Fruit fly (Drosophila melanogaster) whole organism, pupa: ENCODE results near the gene Ir20a.

Experiments
- CG10348 ChIP-seq: fragments of 200-800 bp; sonication (Bioruptor generic); IDR thresholded peaks from 2 replicates; pipeline ENCODE4 v1.3.6; 2022; ENCODE audit warnings: missing biosample characterization, missing genetic modification characterization
- CG12605 ChIP-seq: fragments of 200-800 bp; sonication (Bioruptor generic); IDR thresholded peaks from 2 replicates; pipeline ENCODE4 v1.3.6; 2022; ENCODE audit warnings: missing biosample characterization, missing genetic modification characterization
- CG13204 ChIP-seq: fragments of 200-800 bp; sonication (Bioruptor generic); optimal IDR thresholded peaks from 2 replicates; lab custom pipeline; 2018; ENCODE audit warnings: missing biosample characterization, mild to moderate bottlenecking, missing genetic modification characterization, moderate library complexity
- CG14655 ChIP-seq: fragments of 200-800 bp; sonication (Bioruptor generic); optimal IDR thresholded peaks from 3 replicates; lab custom pipeline; 2017; ENCODE audit warnings: mild to moderate bottlenecking, missing biosample characterization, missing genetic modification reagents, missing genetic modification characterization
- CG15710 ChIP-seq: fragments of 200-800 bp; sonication (Bioruptor generic); optimal IDR thresholded peaks from 2 replicates; lab custom pipeline; 2018; ENCODE audit warnings: missing biosample characterization, mild to moderate bottlenecking, missing genetic modification characterization, moderate library complexity
- CG17806 ChIP-seq: fragments of 200-800 bp; sonication (Bioruptor generic); optimal IDR thresholded peaks from 2 replicates; lab custom pipeline; 2018; ENCODE audit warnings: missing biosample characterization, mild to moderate bottlenecking, missing genetic modification characterization, moderate library complexity
- CG32121 ChIP-seq: fragments of 200-800 bp; sonication (Bioruptor generic); IDR thresholded peaks from 2 replicates; pipeline ENCODE4 v1.3.6; 2022; ENCODE audit warnings: missing biosample characterization, missing genetic modification characterization
- CG34367 ChIP-seq: fragments of 200-800 bp; sonication (Bioruptor generic); optimal IDR thresholded peaks from 2 replicates; lab custom pipeline; 2018; ENCODE audit warnings: missing biosample characterization, mild to moderate bottlenecking, missing genetic modification characterization
- CG4496 ChIP-seq: fragments of 200-800 bp; sonication (Bioruptor generic); IDR thresholded peaks from 3 replicates; pipeline ENCODE4 v1.3.6; 2022; ENCODE audit warnings: missing biosample characterization, missing genetic modification characterization
- CG8159 ChIP-seq: fragments of 200-800 bp; sonication (Bioruptor generic); optimal IDR thresholded peaks from 3 replicates; lab custom pipeline; 2018; ENCODE audit warnings: missing biosample characterization, mild to moderate bottlenecking, missing genetic modification characterization, moderate library complexity
- CG8301 ChIP-seq: fragments of 200-800 bp; sonication (Bioruptor generic); optimal IDR thresholded peaks from 2 replicates; lab custom pipeline; 2018; ENCODE audit warnings: missing biosample characterization, mild to moderate bottlenecking, missing genetic modification characterization
- CG9948 ChIP-seq: fragments of 200-800 bp; sonication (Bioruptor generic); optimal IDR thresholded peaks from 2 replicates; lab custom pipeline; 2018; ENCODE audit warnings: missing biosample characterization, mild to moderate bottlenecking, missing genetic modification characterization, moderate library complexity
- D1 ChIP-seq: fragments of 200-800 bp; sonication (Bioruptor generic); optimal IDR thresholded peaks from 2 replicates; lab custom pipeline; 2018; ENCODE audit warnings: missing biosample characterization, mild to moderate bottlenecking, missing genetic modification characterization, moderate library complexity
- EcR ChIP-seq: fragments of 200-800 bp; sonication (Bioruptor generic); optimal IDR thresholded peaks from 3 replicates; lab custom pipeline; 2019; ENCODE audit warnings: missing biosample characterization, missing genetic modification characterization, mild to moderate bottlenecking, moderate library complexity, missing genetic modification reagents
- Ets98B ChIP-seq: fragments of 200-800 bp; sonication (Bioruptor generic); IDR thresholded peaks from 2 replicates; pipeline ENCODE4 v1.3.6; 2022; ENCODE audit warnings: missing biosample characterization, missing genetic modification characterization
- Pif1A ChIP-seq: fragments of 200-800 bp; sonication (Bioruptor generic); optimal IDR thresholded peaks from 3 replicates; lab custom pipeline; 2016; ENCODE audit warnings: missing biosample characterization, missing genetic modification characterization
- Pif1B ChIP-seq: fragments of 200-800 bp; sonication (Bioruptor generic); optimal IDR thresholded peaks from 3 replicates; lab custom pipeline; 2016; ENCODE audit warnings: missing biosample characterization, missing genetic modification characterization
- Snoo ChIP-seq: fragments of 200-800 bp; sonication (Bioruptor generic); optimal IDR thresholded peaks from 3 replicates; lab custom pipeline; 2017; ENCODE audit warnings: missing biosample characterization, mild to moderate bottlenecking, missing genetic modification characterization, inconsistent platforms
- fd96Ca ChIP-seq: fragments of 200-800 bp; sonication (Bioruptor generic); IDR thresholded peaks from 3 replicates; pipeline ENCODE4 v1.3.6; 2022; ENCODE audit warnings: missing biosample characterization, missing genetic modification characterization
- gl ChIP-seq: fragments of 200-800 bp; sonication (Bioruptor generic); optimal IDR thresholded peaks from 2 replicates; lab custom pipeline; 2018; ENCODE audit warnings: missing biosample characterization, mild to moderate bottlenecking, missing genetic modification characterization
- rn ChIP-seq: fragments of 200-800 bp; sonication (Bioruptor generic); IDR thresholded peaks from 2 replicates; pipeline ENCODE4 v1.3.6; 2022; ENCODE audit warnings: missing biosample characterization, missing genetic modification characterization

Ir20a gene

DNA sequence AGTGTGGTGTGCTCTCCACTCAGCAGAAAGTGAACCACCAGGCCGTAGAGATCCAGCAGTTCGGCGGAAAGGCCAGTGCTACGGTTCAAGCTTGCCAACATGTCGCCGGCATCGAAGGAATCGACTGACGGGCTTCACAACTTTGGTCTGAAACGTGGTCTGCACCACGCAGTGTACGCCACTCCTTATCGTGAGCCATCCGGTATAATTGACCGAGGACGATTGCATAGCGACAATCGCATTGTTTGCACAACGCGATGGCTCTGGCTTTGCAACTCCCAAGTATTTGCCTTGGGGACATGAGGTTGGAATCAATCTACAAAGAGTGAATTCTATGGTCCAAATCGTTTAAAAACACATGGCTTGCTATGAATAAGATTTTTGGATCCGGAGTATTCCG is at the start of gene Ir20a:
TSS of gene Ir20a (minus strand) at position 101 of the 400 bp plus-strand sequence.
- TF ChIP-seq rn (no peak), CG13204 (GFP tag; lab: Kevin White, UChicago) (no peak)

DNA sequence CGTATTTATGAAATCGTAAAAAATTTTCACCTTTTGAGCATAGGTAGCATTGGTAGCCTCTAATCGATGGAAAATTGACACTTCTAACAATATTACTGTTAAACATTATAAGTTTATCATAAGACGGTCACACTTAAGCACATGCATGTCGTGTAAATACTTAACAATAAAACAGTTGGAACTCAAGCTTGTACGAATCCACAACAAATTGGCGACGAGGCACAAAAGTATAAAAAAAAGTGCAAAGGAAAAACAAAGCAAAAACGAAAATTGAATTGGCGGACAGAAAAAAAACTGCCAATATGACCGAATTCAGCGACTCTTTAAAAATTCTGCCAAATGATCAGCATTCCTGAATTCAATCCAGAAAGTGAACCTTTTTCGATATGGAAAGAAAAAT is 41.3 kb upstream of the Ir20a start:
- TF ChIP-seq CG15710 (tag; lab: Kevin White, UChicago): no peak
- no peak for TF ChIP-seq CG17806 (tag; lab: Kevin White, UChicago)
- no peak for TF ChIP-seq CG9948
- TF ChIP-seq Snoo (tag; lab: Kevin White, UChicago): no peak
- no peak for TF ChIP-seq CG12605 (GFP tag; lab: Robert Waterston, UW)
- no peak for TF ChIP-seq Ets98B (GFP tag; lab: Robert Waterston, UW)
- TF ChIP-seq fd96Ca (GFP tag; lab: Robert Waterston, UW): no peak
- no peak for TF ChIP-seq CG4496
- TF ChIP-seq CG32121 (GFP tag; lab: Robert Waterston, UW): no peak
- TF ChIP-seq D1 (tag; lab: Kevin White, UChicago): no peak
- no peak for TF ChIP-seq EcR (GFP tag; lab: Kevin White, UChicago)
- no peak for TF ChIP-seq Pif1B (GFP tag; lab: Kevin White, UChicago)
- no peak for TF ChIP-seq gl (tag; lab: Kevin White, UChicago)

DNA sequence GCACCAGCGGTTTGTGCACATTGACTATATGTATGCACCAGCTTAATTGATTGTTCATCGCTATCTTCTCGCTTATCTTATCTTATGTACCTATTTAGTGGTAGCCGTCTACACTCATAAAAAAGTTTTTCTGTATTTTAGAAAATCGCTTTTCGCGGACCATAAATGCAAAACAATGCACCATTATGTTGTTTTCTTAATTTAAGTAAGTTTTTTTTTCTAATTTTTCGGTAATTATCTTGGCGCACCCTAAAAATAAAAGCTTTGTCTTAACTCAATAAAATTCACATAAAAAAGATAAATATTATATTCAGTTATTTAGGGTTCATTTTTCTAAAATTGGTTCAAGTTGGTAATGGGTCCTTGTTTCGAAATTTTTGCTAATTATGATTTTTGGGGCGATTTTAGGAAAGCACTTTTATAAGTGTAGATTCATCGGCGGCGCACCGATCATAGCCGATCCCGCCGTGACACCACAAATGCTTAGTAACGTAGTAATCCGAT is 40.5 kb upstream of the Ir20a start, which contains the start of gene Cyp6t1:
TSS of gene Cyp6t1 (minus strand) at position 51 of the 504 bp plus-strand sequence.
- TF ChIP-seq CG14655 (GFP tag; lab: Kevin White, UChicago): peak; percentile 57
- no peak for TF ChIP-seq CG4496
- no peak for TF ChIP-seq Ets98B (GFP tag; lab: Robert Waterston, UW)
- TF ChIP-seq Pif1A (GFP tag; lab: Kevin White, UChicago): no peak
- no peak for TF ChIP-seq CG10348 (GFP tag; lab: Robert Waterston, UW)
- TF ChIP-seq CG34367 (tag; lab: Kevin White, UChicago): no peak
- peak; percentile 45 for TF ChIP-seq CG9948
- peak; percentile 3 for TF ChIP-seq Pif1B (GFP tag; lab: Kevin White, UChicago)
- peak; percentile 34 for TF ChIP-seq CG17806 (tag; lab: Kevin White, UChicago)
- peak; percentile 62 for TF ChIP-seq Snoo (tag; lab: Kevin White, UChicago)
- peak; percentile 51 for TF ChIP-seq CG8159
- peak; percentile 47 for TF ChIP-seq CG15710 (tag; lab: Kevin White, UChicago)
- TF ChIP-seq CG8301 (tag; lab: Kevin White, UChicago): peak; percentile 23

DNA sequence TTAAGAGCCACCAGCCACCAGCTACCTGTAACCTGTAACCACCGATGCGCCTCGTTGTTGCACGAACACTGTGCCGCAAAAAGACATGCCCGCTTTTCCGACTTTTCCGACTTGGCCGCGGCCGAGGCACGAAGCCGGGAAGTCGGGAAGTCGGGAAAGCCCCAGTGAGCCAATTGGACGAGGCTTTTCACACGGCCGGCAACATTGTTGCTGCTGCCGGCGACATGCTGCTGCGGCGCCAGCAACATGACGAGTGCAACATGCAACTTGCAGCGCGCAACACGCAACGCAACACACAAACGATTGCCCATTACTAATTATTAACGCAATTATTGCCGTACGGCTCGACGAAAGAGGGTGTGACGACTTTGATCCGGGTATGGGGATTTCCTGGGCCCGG is 28.7 kb upstream of the Ir20a start:
- TF ChIP-seq Snoo (tag; lab: Kevin White, UChicago) (no peak), CG9948 (no peak), Pif1A (GFP tag; lab: Kevin White, UChicago) (no peak), CG15710 (tag; lab: Kevin White, UChicago) (no peak), CG14655 (GFP tag; lab: Kevin White, UChicago) (no peak), CG8301 (tag; lab: Kevin White, UChicago) (no peak), CG12605 (GFP tag; lab: Robert Waterston, UW) (no peak), Pif1B (GFP tag; lab: Kevin White, UChicago) (no peak), rn (no peak), CG34367 (tag; lab: Kevin White, UChicago) (no peak), CG17806 (tag; lab: Kevin White, UChicago) (no peak), CG4496 (no peak)
- TF ChIP-seq, all 21 proteins: peak for 0

DNA sequence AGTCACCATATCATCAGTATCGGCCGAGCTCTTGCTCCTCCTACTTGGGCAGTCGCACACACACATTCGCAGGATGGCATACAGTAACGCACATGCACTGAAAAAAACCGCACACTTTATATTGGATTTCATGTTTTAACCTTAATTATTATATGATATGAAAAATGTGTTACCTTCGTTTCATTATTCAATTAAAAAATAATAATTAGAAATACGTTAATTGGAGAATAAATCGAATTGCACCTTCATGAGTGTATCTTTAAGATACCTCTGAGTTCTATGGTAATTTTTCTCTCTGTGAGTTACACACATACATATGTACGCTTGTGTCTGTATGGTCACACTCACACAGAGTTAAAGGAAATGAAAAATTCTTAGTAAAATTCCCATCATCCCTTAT is 18.3 kb upstream of the Ir20a start:
- TF ChIP-seq Pif1A (GFP tag; lab: Kevin White, UChicago): no peak
- no peak for TF ChIP-seq CG14655 (GFP tag; lab: Kevin White, UChicago)

DNA sequence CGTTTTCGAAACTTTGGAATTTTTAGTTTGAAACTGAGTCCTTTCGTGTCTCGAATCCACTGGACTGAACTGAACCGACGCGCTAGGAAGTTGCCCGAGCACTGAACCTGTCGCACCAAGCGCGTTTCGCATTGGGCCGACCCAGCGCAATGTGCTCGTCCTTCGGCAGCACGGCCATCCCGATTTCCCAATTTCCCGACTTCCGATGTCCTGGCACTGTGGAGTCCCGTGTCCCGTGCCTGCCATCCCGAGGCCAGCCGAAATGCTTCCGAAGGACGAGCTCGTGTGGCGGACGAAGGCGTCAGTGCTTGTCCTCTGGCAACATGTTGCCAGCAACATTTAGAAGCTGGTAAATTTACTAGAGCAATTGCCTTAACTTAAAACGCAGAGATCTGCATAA is 21.1 kb downstream of the Ir20a start, which contains the start of gene DIP-beta:
TSS of gene DIP-beta (minus strand) at position 107 of the 400 bp plus-strand sequence.
- TF ChIP-seq Snoo (tag; lab: Kevin White, UChicago) (no peak), CG17806 (tag; lab: Kevin White, UChicago) (no peak), CG9948 (no peak), rn (no peak), CG12605 (GFP tag; lab: Robert Waterston, UW) (no peak)

DNA sequence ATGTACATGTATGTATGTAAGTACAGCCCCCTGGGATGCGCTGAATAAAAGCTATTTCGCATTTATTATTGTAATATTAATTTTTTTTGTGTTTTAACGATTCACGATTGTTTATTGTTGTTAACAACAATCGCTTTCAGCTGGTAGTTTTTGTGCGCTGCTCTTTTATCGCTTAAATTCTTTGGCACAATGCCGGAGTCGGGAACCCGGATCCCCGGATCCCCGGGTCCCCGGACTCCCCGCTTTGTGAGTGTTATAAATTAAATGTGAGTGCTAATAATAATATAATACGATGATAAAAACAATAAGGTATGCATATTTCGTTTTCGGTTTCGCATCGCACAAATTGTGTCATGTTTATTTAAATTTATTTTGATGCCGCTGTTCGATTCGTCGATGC is 38.1 kb downstream of the Ir20a start:
- TF ChIP-seq CG17806 (tag; lab: Kevin White, UChicago) (no peak), CG14655 (GFP tag; lab: Kevin White, UChicago) (no peak), Snoo (tag; lab: Kevin White, UChicago) (no peak), Pif1A (GFP tag; lab: Kevin White, UChicago) (no peak), EcR (GFP tag; lab: Kevin White, UChicago) (no peak), CG10348 (GFP tag; lab: Robert Waterston, UW) (no peak), CG12605 (GFP tag; lab: Robert Waterston, UW) (no peak), CG8159 (no peak), CG8301 (tag; lab: Kevin White, UChicago) (no peak), CG9948 (no peak), CG13204 (GFP tag; lab: Kevin White, UChicago) (no peak), D1 (tag; lab: Kevin White, UChicago) (no peak), gl (tag; lab: Kevin White, UChicago) (no peak), fd96Ca (GFP tag; lab: Robert Waterston, UW) (no peak), CG4496 (no peak), CG15710 (tag; lab: Kevin White, UChicago) (no peak), CG34367 (tag; lab: Kevin White, UChicago) (no peak), rn (no peak)
- TF ChIP-seq, all 21 proteins: peak for 0
